Fruit fly (Drosophila melanogaster) whole organism, embryonic: ENCODE results near the gene Spec2.
A peak's percentile ranks its signal among the peaks of the same experiment; 100 is the strongest.

Experiments
- ATbp ChIP-seq: fragments of 200-800 bp; sonication (Bioruptor generic); optimal IDR thresholded peaks from 2 replicates; lab custom pipeline; 2017; ENCODE audit warnings: missing biosample characterization, mild to moderate bottlenecking, missing genetic modification characterization, missing genetic modification reagents
- Bdp1 ChIP-seq: fragments of 200-800 bp; sonication (Bioruptor generic); optimal IDR thresholded peaks from 3 replicates; lab custom pipeline; 2016; ENCODE audit warnings: missing biosample characterization, missing genetic modification characterization
- CG10267 ChIP-seq: fragments of 200-800 bp; sonication (Bioruptor generic); optimal IDR thresholded peaks from 2 replicates; lab custom pipeline; 2018; ENCODE audit warnings: missing biosample characterization, mild to moderate bottlenecking, missing genetic modification characterization, moderate library complexity
- CG10274 ChIP-seq: fragments of 200-800 bp; sonication (Bioruptor generic); optimal IDR thresholded peaks from 3 replicates; lab custom pipeline; 2017; ENCODE audit warnings: missing biosample characterization, mild to moderate bottlenecking, missing genetic modification characterization
- CG10654 ChIP-seq: fragments of 200-800 bp; sonication (Bioruptor generic); optimal IDR thresholded peaks from 2 replicates; lab custom pipeline; 2016; ENCODE audit warnings: missing biosample characterization, missing genetic modification characterization
- CG10979 ChIP-seq: fragments of 200-800 bp; sonication (Bioruptor generic); optimal IDR thresholded peaks from 2 replicates; lab custom pipeline; 2018; ENCODE audit warnings: missing biosample characterization, mild to moderate bottlenecking, missing genetic modification characterization, moderate library complexity
- CG11093 ChIP-seq: fragments of 200-800 bp; sonication (Bioruptor generic); IDR thresholded peaks from 3 replicates; pipeline ENCODE4 v1.3.6; 2022; ENCODE audit warnings: missing biosample characterization, missing genetic modification characterization
- CG11247 ChIP-seq: fragments of 200-800 bp; sonication (Bioruptor generic); IDR thresholded peaks from 2 replicates; pipeline ENCODE4 v1.3.6; 2022; ENCODE audit warnings: missing biosample characterization, missing genetic modification characterization
- CG14441 ChIP-seq: fragments of 200-800 bp; sonication (Bioruptor generic); IDR thresholded peaks from 2 replicates; pipeline ENCODE4 v1.3.6; 2022; ENCODE audit warnings: missing biosample characterization, missing genetic modification characterization
- CG17186 ChIP-seq: fragments of 200-800 bp; sonication (Bioruptor generic); optimal IDR thresholded peaks from 3 replicates; lab custom pipeline; 2017; ENCODE audit warnings: missing biosample characterization, missing genetic modification reagents, missing genetic modification characterization
- CG17359 ChIP-seq: fragments of 200-800 bp; sonication (Bioruptor generic); optimal IDR thresholded peaks from 3 replicates; lab custom pipeline; 2018; ENCODE audit warnings: missing biosample characterization, mild to moderate bottlenecking, missing genetic modification characterization, moderate library complexity
- CG18619 ChIP-seq: fragments of 200-800 bp; sonication (Bioruptor generic); optimal IDR thresholded peaks from 3 replicates; lab custom pipeline; 2017; ENCODE audit warnings: missing biosample characterization, mild to moderate bottlenecking, missing genetic modification characterization
- CG30403 ChIP-seq: fragments of 200-800 bp; sonication (Bioruptor generic); optimal IDR thresholded peaks from 3 replicates; lab custom pipeline; 2016; ENCODE audit warnings: missing biosample characterization, missing genetic modification characterization
- CG3281 ChIP-seq: fragments of 200-800 bp; sonication (Bioruptor generic); optimal IDR thresholded peaks from 3 replicates; lab custom pipeline; 2017; ENCODE audit warnings: missing biosample characterization, mild to moderate bottlenecking, missing genetic modification characterization
- CG33557 ChIP-seq: fragments of 200-800 bp; sonication (Bioruptor generic); optimal IDR thresholded peaks from 2 replicates; lab custom pipeline; 2019; ENCODE audit warnings: missing biosample characterization, mild to moderate bottlenecking, missing genetic modification characterization, moderate library complexity
- CG4282 ChIP-seq: fragments of 200-800 bp; sonication (Bioruptor generic); optimal IDR thresholded peaks from 2 replicates; lab custom pipeline; 2016; ENCODE audit warnings: missing biosample characterization, missing genetic modification characterization
- CG4328 ChIP-seq: fragments of 200-800 bp; sonication (Bioruptor generic); optimal IDR thresholded peaks from 3 replicates; lab custom pipeline; 2017; ENCODE audit warnings: missing biosample characterization, missing genetic modification reagents, missing genetic modification characterization
- CG6683 ChIP-seq: fragments of 200-800 bp; sonication (Bioruptor generic); optimal IDR thresholded peaks from 2 replicates; lab custom pipeline; 2017; ENCODE audit warnings: missing biosample characterization, mild to moderate bottlenecking, missing genetic modification characterization, missing genetic modification reagents
- CG6765 ChIP-seq: fragments of 200-800 bp; sonication (Bioruptor generic); optimal IDR thresholded peaks from 3 replicates; lab custom pipeline; 2017; ENCODE audit warnings: missing biosample characterization, mild to moderate bottlenecking, missing genetic modification characterization
- CG7839 ChIP-seq: fragments of 200-800 bp; sonication (Bioruptor generic); optimal IDR thresholded peaks from 3 replicates; lab custom pipeline; 2018; ENCODE audit warnings: missing biosample characterization, mild to moderate bottlenecking, missing genetic modification characterization, moderate library complexity
- CG7987 ChIP-seq: fragments of 200-800 bp; sonication (Bioruptor generic); optimal IDR thresholded peaks from 2 replicates; lab custom pipeline; 2018; ENCODE audit warnings: missing biosample characterization, mild to moderate bottlenecking, missing genetic modification characterization, moderate library complexity
- CG8290 ChIP-seq, 3 experiments: fragments of 200-800 bp; sonication (Bioruptor generic); optimal IDR thresholded peaks; 2 replicates each; lab custom pipeline; 2016 to 2019; ENCODE audit warnings: missing biosample characterization in 3 of 3, missing genetic modification characterization in 3 of 3, mild to moderate bottlenecking in 2 of 3, moderate library complexity in 1 of 3
- CG8765 ChIP-seq: fragments of 200-800 bp; sonication (Bioruptor generic); IDR thresholded peaks from 2 replicates; pipeline ENCODE4 v1.3.6; 2022; ENCODE audit warnings: missing biosample characterization, missing genetic modification characterization
- CG9817 ChIP-seq: fragments of 200-800 bp; sonication (Bioruptor generic); optimal IDR thresholded peaks from 2 replicates; lab custom pipeline; 2018; ENCODE audit warnings: missing biosample characterization, mild to moderate bottlenecking, missing genetic modification characterization, moderate library complexity
- Deaf1 ChIP-seq: fragments of 200-800 bp; optimal IDR thresholded peaks from 3 replicates; lab custom pipeline; 2019; ENCODE audit warnings: missing biosample characterization, mild to moderate bottlenecking, missing genetic modification characterization, moderate library complexity
- Dek ChIP-seq: fragments of 200-800 bp; sonication (Bioruptor generic); optimal IDR thresholded peaks from 3 replicates; lab custom pipeline; 2019; ENCODE audit warnings: missing biosample characterization, mild to moderate bottlenecking, missing genetic modification characterization, moderate library complexity
- Fer3 ChIP-seq: fragments of 200-800 bp; sonication (Bioruptor generic); optimal IDR thresholded peaks from 2 replicates; lab custom pipeline; 2018; ENCODE audit warnings: missing biosample characterization, mild to moderate bottlenecking, missing genetic modification characterization, moderate library complexity
- H15 ChIP-seq: fragments of 200-800 bp; sonication (Bioruptor generic); IDR thresholded peaks from 3 replicates; pipeline ENCODE4 v1.3.6; 2022; ENCODE audit warnings: missing biosample characterization, missing genetic modification characterization
- HLH54F ChIP-seq: fragments of 200-800 bp; sonication (Bioruptor generic); optimal IDR thresholded peaks from 3 replicates; lab custom pipeline; 2016; ENCODE audit warnings: missing biosample characterization, missing genetic modification characterization
- MESR4 ChIP-seq: fragments of 200-800 bp; sonication (Bioruptor generic); optimal IDR thresholded peaks from 2 replicates; lab custom pipeline; 2018; ENCODE audit warnings: missing biosample characterization, mild to moderate bottlenecking, missing genetic modification characterization, moderate library complexity
- Meics ChIP-seq: fragments of 200-800 bp; sonication (Bioruptor generic); optimal IDR thresholded peaks from 2 replicates; lab custom pipeline; 2017; ENCODE audit warnings: missing biosample characterization, mild to moderate bottlenecking, missing genetic modification characterization
- Nf-YC ChIP-seq: fragments of 200-800 bp; optimal IDR thresholded peaks from 3 replicates; lab custom pipeline; 2019; ENCODE audit warnings: missing biosample characterization, mild to moderate bottlenecking, missing genetic modification characterization, moderate library complexity
- Spps ChIP-seq: fragments of 200-800 bp; sonication (Bioruptor generic); optimal IDR thresholded peaks from 2 replicates; lab custom pipeline; 2018; ENCODE audit warnings: missing biosample characterization, mild to moderate bottlenecking, missing genetic modification characterization
- Usf ChIP-seq: fragments of 200-800 bp; sonication (Bioruptor generic); optimal IDR thresholded peaks from 2 replicates; lab custom pipeline; 2017; ENCODE audit warnings: missing genotype, missing biosample characterization, missing genetic modification characterization
- ase ChIP-seq: fragments of 200-800 bp; sonication (Bioruptor generic); IDR thresholded peaks from 3 replicates; pipeline ENCODE4 v1.3.6; 2022; ENCODE audit warnings: missing biosample characterization, missing genetic modification characterization
- br ChIP-seq: fragments of >200 bp; optimal IDR thresholded peaks from 2 replicates; lab custom pipeline; 2017
- da ChIP-seq: fragments of 200-800 bp; sonication (Bioruptor generic); optimal IDR thresholded peaks from 2 replicates; lab custom pipeline; 2016; ENCODE audit warnings: missing biosample characterization, missing genetic modification characterization
- dati ChIP-seq: fragments of 200-800 bp; sonication (Bioruptor generic); IDR thresholded peaks from 2 replicates; pipeline ENCODE4 v1.3.6; 2022; ENCODE audit warnings: missing biosample characterization, missing genetic modification characterization
- exex ChIP-seq: fragments of 200-800 bp; sonication (Bioruptor generic); optimal IDR thresholded peaks from 4 replicates; lab custom pipeline; 2018; ENCODE audit warnings: missing biosample characterization, mild to moderate bottlenecking, missing genetic modification characterization, moderate library complexity
- ftz-f1 ChIP-seq: fragments of 200-800 bp; sonication (Bioruptor generic); optimal IDR thresholded peaks from 2 replicates; lab custom pipeline; 2016; ENCODE audit warnings: missing biosample characterization, missing genetic modification characterization
- gt ChIP-seq: fragments of 200-800 bp; sonication (Bioruptor generic); IDR thresholded peaks from 2 replicates; pipeline ENCODE4 v1.3.6; 2022; ENCODE audit warnings: missing biosample characterization, missing genetic modification characterization
- kni ChIP-seq: fragments of 200-800 bp; sonication (Bioruptor generic); optimal IDR thresholded peaks from 3 replicates; lab custom pipeline; 2017; ENCODE audit warnings: mild to moderate bottlenecking, missing biosample characterization, missing genetic modification reagents, missing genetic modification characterization
- maf-S ChIP-seq: fragments of 200-800 bp; sonication (Bioruptor generic); optimal IDR thresholded peaks from 2 replicates; lab custom pipeline; 2016; ENCODE audit warnings: missing biosample characterization, missing genetic modification characterization
- mirr ChIP-seq: fragments of 200-800 bp; sonication (Bioruptor generic); optimal IDR thresholded peaks from 3 replicates; lab custom pipeline; 2018; ENCODE audit warnings: missing biosample characterization, mild to moderate bottlenecking, missing genetic modification characterization
- org-1 ChIP-seq: fragments of 200-800 bp; sonication (Bioruptor generic); optimal IDR thresholded peaks from 2 replicates; lab custom pipeline; 2017; ENCODE audit warnings: missing biosample characterization, missing genetic modification characterization
- pho ChIP-seq: fragments of 200-800 bp; sonication (Bioruptor generic); optimal IDR thresholded peaks from 2 replicates; lab custom pipeline; 2016; ENCODE audit warnings: missing biosample characterization, missing genetic modification characterization
- phol ChIP-seq: fragments of 200-800 bp; sonication (Bioruptor generic); optimal IDR thresholded peaks from 3 replicates; lab custom pipeline; 2018; ENCODE audit warnings: missing biosample characterization, mild to moderate bottlenecking, missing genetic modification characterization, moderate library complexity
- pros ChIP-seq: fragments of 200-800 bp; sonication (Bioruptor generic); optimal IDR thresholded peaks from 3 replicates; lab custom pipeline; 2019; ENCODE audit warnings: missing biosample characterization, mild to moderate bottlenecking, missing genetic modification characterization, moderate library complexity
- so ChIP-seq: fragments of 200-800 bp; sonication (Bioruptor generic); IDR thresholded peaks from 3 replicates; pipeline ENCODE4 v1.3.6; 2022; ENCODE audit warnings: missing biosample characterization, missing genetic modification characterization
- sr ChIP-seq: fragments of 200-800 bp; sonication (Bioruptor generic); IDR thresholded peaks from 3 replicates; pipeline ENCODE4 v1.3.6; 2022; ENCODE audit warnings: missing biosample characterization, missing genetic modification characterization
- tap ChIP-seq: fragments of 200-800 bp; optimal IDR thresholded peaks from 3 replicates; lab custom pipeline; 2019; ENCODE audit warnings: missing biosample characterization, mild to moderate bottlenecking, missing genetic modification characterization, moderate library complexity

Spec2 gene

dm6 chr3R:5601044-5601523, 22.8 kb downstream of the Spec2 start, which contains the start of the genes kra and SecS (continued):
- TF ChIP-seq CG30403 (peak; percentile 80), pho (GFP tag; lab: Kevin White, UChicago) (peak; percentile 47), ase (GFP tag; lab: Robert Waterston, UW) (no peak), Meics (GFP tag; lab: Kevin White, UChicago) (peak; percentile 53), CG7987 (GFP tag; lab: Kevin White, UChicago) (peak; percentile 57), Dek (tag; lab: Kevin White, UChicago) (peak; percentile 29), CG3281 (GFP tag; lab: Kevin White, UChicago) (peak; percentile 62), CG18619 (GFP tag; lab: Kevin White, UChicago) (peak; percentile 51), Usf (GFP tag; lab: Kevin White, UChicago) (no peak), CG10654 (GFP tag; lab: Kevin White, UChicago) (peak; percentile 62), CG4328 (GFP tag; lab: Kevin White, UChicago) (peak; percentile 63), CG6765 (GFP tag; lab: Kevin White, UChicago) (peak; percentile 41), mirr (GFP tag; lab: Kevin White, UChicago) (peak; percentile 9), phol (tag; lab: Kevin White, UChicago) (peak; percentile 82), CG14441 (GFP tag; lab: Robert Waterston, UW) (no peak), Nf-YC (tag; lab: Kevin White, UChicago) (peak; percentile 57), CG10267 (tag; lab: Kevin White, UChicago) (peak; percentile 66), Fer3 (tag; lab: Kevin White, UChicago) (peak; percentile 57), org-1 (no peak), CG17186 (peak; percentile 86), exex (tag; lab: Kevin White, UChicago) (peak; percentile 6), tap (tag; lab: Kevin White, UChicago) (no peak), CG11093 (GFP tag; lab: Robert Waterston, UW) (no peak), CG9817 (tag; lab: Kevin White, UChicago) (peak; percentile 75), ftz-f1 (GFP tag; lab: Kevin White, UChicago) (peak; percentile 19), da (GFP tag; lab: Kevin White, UChicago) (no peak), HLH54F (peak; percentile 53), so (no peak), pros (GFP tag; lab: Kevin White, UChicago) (no peak), CG8290 (GFP tag; optimal IDR thresholded peaks at IDR 0.05; lab: Kevin White, UChicago) (peak; percentile 48), CG8290 (tag; optimal IDR thresholded peaks at IDR 0.05; lab: Kevin White, UChicago) (peak in 1 of 2 experiments; percentile 78), Spps (tag; lab: Kevin White, UChicago) (no peak), kni (GFP tag; lab: Kevin White, UChicago) (no peak), Deaf1 (tag; lab: Kevin White, UChicago) (no peak), gt (no peak), H15 (GFP tag; lab: Robert Waterston, UW) (no peak), Bdp1 (GFP tag; lab: Kevin White, UChicago) (peak; percentile 18), br (no peak), CG4282 (GFP tag; lab: Kevin White, UChicago) (no peak), CG17359 (tag; lab: Kevin White, UChicago) (peak; percentile 34), CG10979 (tag; lab: Kevin White, UChicago) (peak; percentile 46), MESR4 (GFP tag; lab: Kevin White, UChicago) (peak; percentile 45), sr (no peak), CG8765 (GFP tag; lab: Robert Waterston, UW) (no peak), dati (no peak), CG6683 (no peak), ATbp (GFP tag; lab: Kevin White, UChicago) (peak; percentile 2), CG33557 (GFP tag; lab: Kevin White, UChicago) (peak; percentile 42), CG10274 (no peak), maf-S (GFP tag; lab: Kevin White, UChicago) (peak; percentile 66), CG7839 (tag; lab: Kevin White, UChicago) (no peak), CG11247 (GFP tag; lab: Robert Waterston, UW) (no peak)
